Worm (Caenorhabditis elegans) whole organism, L4/young adult: Measurements from ENCODE around the gene swd-2.1.

Experiments used
- W03F9.2 ChIP-seq: fragments of 150-350 bp; optimal IDR thresholded peaks from 2 replicates; lab custom pipeline; 2014; ENCODE audit warnings: missing biosample characterization, missing genetic modification characterization
- dao-5 ChIP-seq: sonication (generic microtip); optimal IDR thresholded peaks from 2 replicates; lab custom pipeline; 2016; ENCODE audit warnings: missing genotype, missing genetic modification characterization, moderate library complexity, missing compliant biosample characterization
- him-1 ChIP-seq: sonication (generic microtip); optimal IDR thresholded peaks from 2 replicates; lab custom pipeline; 2016; ENCODE audit warnings: missing genotype, missing genetic modification reagents, missing genetic modification characterization, missing compliant biosample characterization

- TF ChIP-seq dao-5 (tag; lab: Kevin White, UChicago) (no peak), him-1 (no peak), W03F9.2 (tag; lab: Kevin White, UChicago) (peak; percentile 52)
Observed at ce11 chrIV:7796432-7797113, 20.7 kb downstream of the swd-2.1 start, which contains the start of gene sgo-1.
